Fruit fly (Drosophila melanogaster) whole organism: Measurements from ENCODE around the gene CG14883.

Source experiments
- CG8478 ChIP-seq: fragments of >200 bp; optimal IDR thresholded peaks from 2 replicates; lab custom pipeline; 2018; ENCODE audit warnings: inconsistent platforms
- Dll ChIP-seq: fragments of >200 bp; optimal IDR thresholded peaks from 2 replicates; lab custom pipeline; 2017
- EcR ChIP-seq, 2 experiments: fragments of >200 bp; optimal IDR thresholded peaks; 2 replicates each; lab custom pipeline; 2017; ENCODE audit warnings: missing biosample characterization in 2 of 2, missing genetic modification characterization in 2 of 2, missing genetic modification reagents in 2 of 2
- pan ChIP-seq: fragments of >200 bp; optimal IDR thresholded peaks from 2 replicates; lab custom pipeline; 2017
- psq ChIP-seq: fragments of >200 bp; optimal IDR thresholded peaks from 2 replicates; lab custom pipeline; 2017
- usp ChIP-seq: fragments of >200 bp; optimal IDR thresholded peaks from 2 replicates; lab custom pipeline; 2017; ENCODE audit warnings: missing biosample characterization, missing genetic modification characterization, mixed read lengths

The CG14883 gene

DNA sequence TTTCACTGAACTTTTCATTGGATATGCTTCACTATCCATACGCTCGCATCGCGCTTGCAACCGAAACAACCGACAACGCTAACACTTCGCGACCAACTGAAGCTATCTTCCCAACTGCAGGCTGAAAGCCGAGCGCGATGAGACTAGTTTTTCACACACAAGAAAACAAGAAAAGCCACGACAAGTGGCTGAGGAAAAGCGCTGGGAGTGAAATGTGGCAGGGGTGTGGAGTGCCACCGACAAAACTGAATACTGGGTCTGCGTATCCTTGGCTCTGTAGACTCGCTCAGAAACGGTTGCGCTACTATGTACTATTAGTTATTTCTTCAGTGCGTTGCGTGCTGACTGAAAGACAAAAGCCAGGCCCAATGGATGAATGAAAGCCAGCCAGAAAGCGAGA lies 39.5 kb downstream of the CG14883 start, which contains the start of gene Cad89D:
Gene Cad89D, minus strand, starts transcription at position 101 of the 400 bp plus-strand sequence.
- no peak for TF ChIP-seq psq (lab: Kevin White, UChicago)
- no peak for TF ChIP-seq CG8478

DNA sequence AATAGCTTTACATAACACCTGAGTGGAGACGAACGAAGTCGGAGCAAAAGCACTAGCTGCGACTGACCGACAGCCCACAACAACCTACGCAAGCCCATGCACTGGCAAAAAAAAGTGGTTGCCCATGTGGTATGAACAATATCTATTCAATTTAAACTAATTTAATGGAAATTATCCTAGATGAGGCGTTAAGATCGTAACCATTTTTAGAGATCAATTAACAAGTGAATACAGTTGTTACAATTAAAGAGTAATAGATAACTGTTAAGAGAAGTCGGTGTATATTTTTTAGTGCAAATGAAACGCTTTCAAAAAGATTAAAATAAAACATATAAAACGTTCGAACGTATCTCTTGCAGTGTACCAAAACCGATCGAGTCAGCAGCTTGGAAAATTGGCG lies 40.4 kb downstream of the CG14883 start:
- no peak for TF ChIP-seq psq (lab: Kevin White, UChicago)
- TF ChIP-seq Dll (lab: Kevin White, UChicago): no peak
- no peak for TF ChIP-seq CG8478
- no peak for TF ChIP-seq pan (lab: Kevin White, UChicago)

DNA sequence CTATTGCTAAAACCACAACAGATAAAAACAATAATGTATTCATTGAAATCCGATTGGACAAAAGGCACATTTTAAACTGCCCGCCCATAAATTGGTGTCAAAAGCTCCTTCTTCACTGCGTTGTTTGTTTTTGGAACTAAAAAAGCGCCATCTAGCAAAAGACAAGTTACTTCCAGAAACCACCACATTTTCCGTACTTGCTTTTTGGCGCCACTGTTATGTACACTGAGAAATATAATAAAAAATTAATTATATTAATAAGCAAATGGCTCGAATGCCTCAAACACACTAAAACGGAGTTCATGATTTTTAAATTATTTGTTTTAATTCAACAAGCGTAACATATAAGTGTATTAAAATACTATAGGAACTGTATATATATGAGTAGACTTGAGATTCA lies 41.5 kb downstream of the CG14883 start:
- TF ChIP-seq Dll (lab: Kevin White, UChicago) (no peak), EcR (GFP tag; optimal IDR thresholded peaks at IDR 0.05; lab: Kevin White, UChicago) (no peak), pan (lab: Kevin White, UChicago) (no peak), CG8478 (no peak), psq (lab: Kevin White, UChicago) (no peak), usp (GFP tag; lab: Kevin White, UChicago) (no peak)

dm6 chr3R:16498859-16499258 lies 43.0 kb downstream of the CG14883 start, which contains the start of gene Gr89a:
Gr89a (minus strand) TSS chr3R:16498959.
- no peak for TF ChIP-seq psq (lab: Kevin White, UChicago)
- TF ChIP-seq Dll (lab: Kevin White, UChicago): no peak
- no peak for TF ChIP-seq usp (GFP tag; lab: Kevin White, UChicago)
- TF ChIP-seq CG8478: no peak
- TF ChIP-seq pan (lab: Kevin White, UChicago): no peak
- no peak for TF ChIP-seq EcR (GFP tag; optimal IDR thresholded peaks at IDR 0.05; lab: Kevin White, UChicago)

- TF ChIP-seq Dll (lab: Kevin White, UChicago) (no peak), psq (lab: Kevin White, UChicago) (no peak), pan (lab: Kevin White, UChicago) (no peak)
Measured at dm6 chr3R:16500919-16501851, 45.3 kb downstream of the CG14883 start, which contains the start of gene Decay. Decay (minus strand) TSS chr3R:16501050.

- no peak for TF ChIP-seq CG8478
- TF ChIP-seq EcR (GFP tag; optimal IDR thresholded peaks at IDR 0.05; lab: Kevin White, UChicago): no peak
- no peak for TF ChIP-seq psq (lab: Kevin White, UChicago)
- no peak for TF ChIP-seq pan (lab: Kevin White, UChicago)
- no peak for TF ChIP-seq usp (GFP tag; lab: Kevin White, UChicago)
- TF ChIP-seq Dll (lab: Kevin White, UChicago): no peak
Measured at dm6 chr3R:16502595-16503305, 46.9 kb downstream of the CG14883 start, which contains the start of gene CG42342. CG42342 (plus strand) TSS chr3R:16502770.

DNA sequence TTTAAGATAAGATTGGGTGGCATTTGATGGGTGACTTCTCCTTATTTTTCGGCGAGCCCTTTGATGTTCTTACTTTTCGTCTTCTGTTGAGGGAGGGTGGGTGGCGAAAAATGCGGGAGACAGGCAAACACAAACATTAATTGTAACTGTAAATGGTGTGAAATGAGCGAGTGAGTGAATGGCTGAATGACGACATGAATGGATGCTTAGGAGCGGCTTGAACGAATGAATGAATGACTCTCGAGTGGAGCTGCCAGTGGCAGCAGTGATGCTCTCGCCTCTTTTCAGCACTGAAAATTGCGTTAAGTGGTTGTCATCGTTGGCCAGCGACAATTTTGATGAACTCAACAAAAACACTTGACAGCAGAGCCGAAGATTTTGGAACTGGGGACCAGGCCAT lies 48.7 kb downstream of the CG14883 start:
- no peak for TF ChIP-seq Dll (lab: Kevin White, UChicago)
- TF ChIP-seq psq (lab: Kevin White, UChicago): no peak
- TF ChIP-seq EcR (GFP tag; optimal IDR thresholded peaks at IDR 0.05; lab: Kevin White, UChicago): no peak
- no peak for TF ChIP-seq usp (GFP tag; lab: Kevin White, UChicago)
- no peak for TF ChIP-seq pan (lab: Kevin White, UChicago)
- TF ChIP-seq CG8478: no peak

dm6 chr3R:16507706-16508105 lies 51.9 kb downstream of the CG14883 start:
- TF ChIP-seq Dll (lab: Kevin White, UChicago): no peak
- no peak for TF ChIP-seq psq (lab: Kevin White, UChicago)
- no peak for TF ChIP-seq pan (lab: Kevin White, UChicago)
- TF ChIP-seq usp (GFP tag; lab: Kevin White, UChicago): no peak
- no peak for TF ChIP-seq CG8478
- no peak for TF ChIP-seq EcR (GFP tag; optimal IDR thresholded peaks at IDR 0.05; lab: Kevin White, UChicago)
